Worm (Caenorhabditis elegans): Measurements from ENCODE around the gene T05A7.3.

DNA sequence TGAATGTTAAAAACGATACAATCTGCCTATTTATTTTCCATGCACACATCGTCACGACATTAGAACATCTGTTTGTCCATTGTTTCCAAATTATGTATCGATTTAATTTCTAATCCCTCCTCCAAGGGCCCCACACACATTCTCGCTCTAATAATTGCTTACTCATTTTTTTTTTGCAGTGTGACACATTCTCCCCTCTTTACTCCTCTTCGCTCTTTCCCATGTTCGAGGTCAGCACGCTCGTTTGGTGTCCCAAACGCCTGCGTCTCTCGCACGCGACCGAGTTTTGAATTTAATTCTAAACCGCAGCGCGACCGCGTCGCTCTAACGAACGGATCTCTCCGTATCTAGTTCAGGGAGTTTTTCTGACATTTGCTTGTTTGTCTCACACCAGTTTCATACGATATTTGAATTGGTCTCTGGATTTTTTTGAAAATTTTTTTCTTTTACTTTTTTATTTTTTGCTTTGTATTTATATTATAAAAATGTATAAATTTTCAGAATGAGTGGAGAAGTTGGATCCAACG lies 2.9 kb upstream of the T05A7.3 start, which contains the start of the genes clec-140 and hmg-11:
- TF ChIP-seq dmd-6 (GFP tag; IDR thresholded peaks at IDR 0.05) (peak; percentile 44), sdz-12 (GFP tag; optimal IDR thresholded peaks at IDR 0.05) (no peak), F44E2.7 (GFP tag; IDR thresholded peaks at IDR 0.05) (no peak), ama-1 (optimal IDR thresholded peaks at IDR 0.05) (no peak), pha-4 (GFP tag; IDR thresholded peaks at IDR 0.05) (no peak), pha-4 (tag; optimal IDR thresholded peaks at IDR 0.05) (no peak), pqm-1 (tag; optimal IDR thresholded peaks at IDR 0.05) (peak; percentile 66), lim-7 (GFP tag; IDR thresholded peaks at IDR 0.05) (no peak)
